Worm (Caenorhabditis elegans) whole organism, mixed stage, embryonic: ENCODE measurements around the gene T10C6.15.

Experiments
- M03D4.4 ChIP-seq: sonication (generic microtip); optimal IDR thresholded peaks from 2 replicates; lab custom pipeline; 2017; ENCODE audit warnings: mild to moderate bottlenecking, missing genetic modification characterization, missing compliant biosample characterization
- blmp-1 ChIP-seq: fragments of 150-350 bp; optimal IDR thresholded peaks from 2 replicates; lab custom pipeline; 2014; ENCODE audit warnings: missing biosample characterization, missing genetic modification characterization
- ceh-39 ChIP-seq: fragments of 150-350 bp; optimal IDR thresholded peaks from 2 replicates; lab custom pipeline; 2014; ENCODE audit warnings: missing biosample characterization, missing genetic modification characterization
- ceh-43 ChIP-seq: fragments of 200-800 bp; sonication (Bioruptor generic); optimal IDR thresholded peaks from 2 replicates; lab custom pipeline; 2018; ENCODE audit warnings: mild to moderate bottlenecking, missing genetic modification characterization, moderate library complexity, missing compliant biosample characterization
- ceh-83 ChIP-seq: fragments of 200-800 bp; sonication (Bioruptor generic); optimal IDR thresholded peaks from 2 replicates; lab custom pipeline; 2018; ENCODE audit warnings: mild to moderate bottlenecking, missing genetic modification characterization, missing compliant biosample characterization
- ces-1 ChIP-seq: fragments of 150-350 bp; optimal IDR thresholded peaks from 2 replicates; lab custom pipeline; 2014; ENCODE audit warnings: missing biosample characterization, missing genetic modification reagents, missing genetic modification characterization
- cnd-1 ChIP-seq: fragments of 200-800 bp; sonication (Bioruptor generic); optimal IDR thresholded peaks from 2 replicates; lab custom pipeline; 2018; ENCODE audit warnings: mild to moderate bottlenecking, missing genetic modification characterization, missing compliant biosample characterization
- drap-1 ChIP-seq: fragments of 200-800 bp; sonication (Bioruptor generic); optimal IDR thresholded peaks from 3 replicates; lab custom pipeline; 2018; ENCODE audit warnings: mild to moderate bottlenecking, missing genetic modification characterization, missing compliant biosample characterization
- elt-1 ChIP-seq: sonication (generic microtip); optimal IDR thresholded peaks from 2 replicates; lab custom pipeline; 2017; ENCODE audit warnings: missing genetic modification characterization, mild to moderate bottlenecking, missing compliant biosample characterization, antibody characterized with exemption, moderate library complexity, borderline replicate concordance; ENCODE audit not compliant: insufficient read depth
- flh-1 ChIP-seq: fragments of 200-800 bp; sonication (Bioruptor generic); optimal IDR thresholded peaks from 2 replicates; lab custom pipeline; 2018; ENCODE audit warnings: mild to moderate bottlenecking, missing genetic modification characterization, moderate library complexity, missing compliant biosample characterization
- ham-2 ChIP-seq: fragments of 200-800 bp; sonication (Bioruptor generic); optimal IDR thresholded peaks from 2 replicates; lab custom pipeline; 2018; ENCODE audit warnings: mild to moderate bottlenecking, missing genetic modification characterization, missing compliant biosample characterization
- hlh-1 ChIP-seq: fragments of 150-350 bp; optimal IDR thresholded peaks from 2 replicates; lab custom pipeline; 2014; ENCODE audit warnings: missing biosample characterization, missing genetic modification reagents, missing genetic modification characterization
- lin-13 ChIP-seq: fragments of 150-350 bp; optimal IDR thresholded peaks from 2 replicates; lab custom pipeline; 2014; ENCODE audit warnings: missing biosample characterization, missing genetic modification characterization
- lin-32 ChIP-seq: fragments of 200-800 bp; sonication (Bioruptor generic); optimal IDR thresholded peaks from 2 replicates; lab custom pipeline; 2018; ENCODE audit warnings: mild to moderate bottlenecking, missing genetic modification characterization, missing compliant biosample characterization
- lsy-2 ChIP-seq: fragments of 150-350 bp; optimal IDR thresholded peaks from 2 replicates; lab custom pipeline; 2014; ENCODE audit warnings: missing biosample characterization, missing genetic modification characterization
- mab-5 ChIP-seq: fragments of 150-350 bp; optimal IDR thresholded peaks from 2 replicates; lab custom pipeline; 2014; ENCODE audit warnings: missing biosample characterization, missing genetic modification characterization
- mep-1 ChIP-seq: fragments of 150-350 bp; optimal IDR thresholded peaks from 2 replicates; lab custom pipeline; 2017; ENCODE audit warnings: missing biosample characterization, missing genetic modification reagents, missing genetic modification characterization, inconsistent platforms
- mls-2 ChIP-seq: sonication (generic microtip); optimal IDR thresholded peaks from 2 replicates; lab custom pipeline; 2016; ENCODE audit warnings: mild to moderate bottlenecking, missing genetic modification characterization, moderate library complexity, missing compliant biosample characterization
- nhr-12 ChIP-seq: fragments of 150-350 bp; optimal IDR thresholded peaks from 2 replicates; lab custom pipeline; 2014; ENCODE audit warnings: missing biosample characterization, missing genetic modification characterization
- nhr-237 ChIP-seq: fragments of 150-350 bp; optimal IDR thresholded peaks from 2 replicates; lab custom pipeline; 2014; ENCODE audit warnings: missing biosample characterization, missing genetic modification characterization
- nhr-28 ChIP-seq: fragments of 150-350 bp; optimal IDR thresholded peaks from 2 replicates; lab custom pipeline; 2014; ENCODE audit warnings: missing biosample characterization, missing genetic modification characterization
- nhr-76 ChIP-seq: sonication (generic microtip); optimal IDR thresholded peaks from 2 replicates; lab custom pipeline; 2017; ENCODE audit warnings: missing biosample characterization, missing genetic modification characterization
- pha-4 ChIP-seq: fragments of 150-350 bp; optimal IDR thresholded peaks from 2 replicates; lab custom pipeline; 2018; ENCODE audit warnings: missing biosample characterization, missing genetic modification reagents, missing genetic modification characterization
- sem-2 ChIP-seq: fragments of 200-800 bp; sonication (Bioruptor generic); optimal IDR thresholded peaks from 2 replicates; lab custom pipeline; 2018; ENCODE audit warnings: mild to moderate bottlenecking, missing genetic modification characterization, missing compliant biosample characterization
- sptf-1 ChIP-seq: sonication (generic microtip); optimal IDR thresholded peaks from 2 replicates; lab custom pipeline; 2017; ENCODE audit warnings: mild to moderate bottlenecking, missing genetic modification characterization, moderate library complexity, missing compliant biosample characterization
- unc-39 ChIP-seq: fragments of 150-350 bp; optimal IDR thresholded peaks from 2 replicates; lab custom pipeline; 2014; ENCODE audit warnings: missing biosample characterization, missing genetic modification characterization
- unc-62 ChIP-seq: fragments of 150-350 bp; optimal IDR thresholded peaks from 2 replicates; lab custom pipeline; 2014; ENCODE audit warnings: missing biosample characterization, missing genetic modification reagents, missing genetic modification characterization
- zip-8 ChIP-seq: fragments of 150-350 bp; optimal IDR thresholded peaks from 2 replicates; lab custom pipeline; 2014; ENCODE audit warnings: missing biosample characterization, missing genetic modification characterization
- ztf-11 ChIP-seq: fragments of 150-350 bp; optimal IDR thresholded peaks from 2 replicates; lab custom pipeline; 2014; ENCODE audit warnings: missing biosample characterization, missing genetic modification characterization

The T10C6.15 gene

ce11 chrV:16080039-16080438 lies 34.3 kb upstream of the T10C6.15 start:
- no peak for TF ChIP-seq pha-4 (tag; lab: Kevin White, UChicago)
- TF ChIP-seq lsy-2 (tag; lab: Kevin White, UChicago): no peak
- no peak for TF ChIP-seq nhr-12
- TF ChIP-seq elt-1 (tag; lab: Kevin White, UChicago): no peak
- no peak for TF ChIP-seq zip-8 (tag; lab: Kevin White, UChicago)
- TF ChIP-seq ceh-39 (tag; lab: Kevin White, UChicago): no peak
- no peak for TF ChIP-seq nhr-28 (tag; lab: Kevin White, UChicago)
- no peak for TF ChIP-seq unc-39 (tag; lab: Kevin White, UChicago)
- no peak for TF ChIP-seq lin-13 (tag; lab: Kevin White, UChicago)
- TF ChIP-seq ces-1: no peak
- no peak for TF ChIP-seq sptf-1
- no peak for TF ChIP-seq unc-62 (GFP tag; lab: Kevin White, UChicago)
- no peak for TF ChIP-seq cnd-1
- TF ChIP-seq lin-32: no peak
- TF ChIP-seq hlh-1 (tag; lab: Kevin White, UChicago): no peak
- no peak for TF ChIP-seq ztf-11
- TF ChIP-seq ham-2 (GFP tag; lab: Kevin White, UChicago): no peak

- TF ChIP-seq zip-8 (tag; lab: Kevin White, UChicago) (no peak), pha-4 (tag; lab: Kevin White, UChicago) (no peak), cnd-1 (no peak)
- TF ChIP-seq, all 35 proteins: peak for 0
Observed at ce11 chrV:16075250-16075709, 29.5 kb upstream of the T10C6.15 start, which contains the start of the genes F14H3.12 and srj-29. F14H3.12 (minus strand) TSS chrV:16075323. srj-29 (plus strand) TSS chrV:16075659.

DNA sequence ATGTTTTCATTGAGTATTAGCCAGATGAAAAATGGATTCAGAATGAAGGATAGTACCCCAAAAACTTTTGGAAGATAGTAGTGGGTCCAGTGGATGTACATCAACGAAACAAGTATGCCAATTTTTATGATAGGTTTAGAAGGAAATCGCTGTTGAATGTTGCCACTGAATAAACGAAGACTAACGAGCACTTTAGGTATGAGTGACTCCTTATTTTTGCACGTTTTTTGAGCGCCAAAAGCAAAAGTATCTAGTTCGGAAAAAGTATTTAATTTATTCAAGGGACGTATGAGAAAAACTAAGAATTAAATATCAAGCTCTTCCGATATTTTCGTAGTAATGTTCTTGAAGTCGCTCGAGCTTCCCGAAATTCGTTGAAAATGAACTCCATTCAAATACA lies 28.1 kb upstream of the T10C6.15 start, which contains the start of gene srj-10:
Gene srj-10 (minus strand): TSS at position 101 of the 400 bp plus-strand sequence.
- TF ChIP-seq elt-1 (tag; lab: Kevin White, UChicago) (no peak), nhr-76 (tag; lab: Kevin White, UChicago) (no peak), M03D4.4 (no peak), blmp-1 (no peak), nhr-28 (tag; lab: Kevin White, UChicago) (no peak), ztf-11 (no peak), unc-62 (GFP tag; lab: Kevin White, UChicago) (no peak)

- TF ChIP-seq cnd-1 (no peak), sptf-1 (no peak), nhr-237 (tag; lab: Kevin White, UChicago) (no peak), sem-2 (GFP tag; lab: Kevin White, UChicago) (no peak), drap-1 (no peak), lin-13 (tag; lab: Kevin White, UChicago) (no peak), ztf-11 (no peak), lsy-2 (tag; lab: Kevin White, UChicago) (no peak), ceh-43 (GFP tag; lab: Kevin White, UChicago) (no peak), blmp-1 (no peak), unc-62 (GFP tag; lab: Kevin White, UChicago) (no peak), flh-1 (GFP tag; lab: Kevin White, UChicago) (no peak)
- TF ChIP-seq, all 35 proteins: peak for 0
Observed at ce11 chrV:16071167-16071566, 25.4 kb upstream of the T10C6.15 start, which contains the start of gene nhr-176. nhr-176 (plus strand) TSS chrV:16071325.

DNA sequence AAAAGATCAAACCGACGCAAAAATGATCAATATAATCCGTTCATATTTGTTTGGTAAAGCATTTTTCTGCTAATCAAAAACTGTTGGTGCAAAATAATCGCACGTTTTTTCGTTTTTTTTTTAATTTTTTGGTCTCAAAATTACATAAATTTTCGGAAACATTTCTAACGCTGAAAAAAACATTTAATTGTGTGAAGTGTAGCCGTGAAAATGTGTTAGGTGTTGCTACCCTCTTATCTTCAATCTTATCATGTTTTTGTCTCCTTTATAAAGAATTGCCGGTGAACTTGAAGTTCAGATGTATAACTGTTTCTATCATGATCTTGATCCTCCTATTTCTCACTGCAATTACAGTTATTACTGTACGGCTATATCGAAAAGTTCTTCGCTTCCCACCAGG lies 23.2 kb upstream of the T10C6.15 start, which contains the start of gene cyp-35D1:
Gene cyp-35D1 (plus strand): TSS at position 301 of the 400 bp plus-strand sequence.
- TF ChIP-seq elt-1 (tag; lab: Kevin White, UChicago): no peak
- TF ChIP-seq nhr-76 (tag; lab: Kevin White, UChicago): no peak

ce11 chrV:16062788-16063187 lies 17.0 kb upstream of the T10C6.15 start, which contains the start of gene F14H3.14:
F14H3.14 (minus strand) TSS chrV:16062888.
- TF ChIP-seq M03D4.4 (no peak), ham-2 (GFP tag; lab: Kevin White, UChicago) (no peak), nhr-28 (tag; lab: Kevin White, UChicago) (no peak), mep-1 (tag; lab: Kevin White, UChicago) (no peak), ceh-83 (GFP tag; lab: Kevin White, UChicago) (no peak), ztf-11 (no peak), lin-13 (tag; lab: Kevin White, UChicago) (no peak), pha-4 (tag; lab: Kevin White, UChicago) (no peak), flh-1 (GFP tag; lab: Kevin White, UChicago) (no peak), ceh-39 (tag; lab: Kevin White, UChicago) (no peak), mls-2 (tag; lab: Kevin White, UChicago) (no peak), ces-1 (no peak), mab-5 (tag; lab: Kevin White, UChicago) (no peak), unc-39 (tag; lab: Kevin White, UChicago) (no peak)
- TF ChIP-seq, all 35 proteins: peak for 0
